Worm (Caenorhabditis elegans): ENCODE measurements around the gene ZC15.10.
"Not testable (repeated sequence)": the region's sequence is repeated elsewhere in the genome, so short reads cannot be mapped to it uniquely, and the experiment has no call there.

Gene ZC15.10

DNA sequence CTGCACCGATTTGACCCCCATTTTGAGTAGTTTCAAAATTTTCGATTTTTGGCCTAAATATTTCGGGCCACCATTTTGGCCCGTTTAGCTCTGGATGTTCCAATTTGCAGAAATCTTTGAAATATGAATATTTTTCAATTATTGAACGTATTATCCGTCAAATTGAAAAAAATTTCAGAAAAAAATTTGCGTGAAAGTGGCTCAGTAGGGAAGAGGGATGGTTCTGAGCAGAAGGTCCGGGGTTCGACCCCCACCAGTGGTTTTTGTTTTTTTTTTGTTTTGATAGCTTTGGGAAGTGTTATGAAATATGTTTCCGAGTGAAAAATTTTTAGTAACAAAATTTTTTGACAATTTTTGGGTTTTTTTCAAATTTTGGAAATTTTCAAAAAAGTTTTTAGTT, 31.2 kb upstream of the ZC15.10 start:
- TF ChIP-seq nhr-237 (tag; optimal IDR thresholded peaks at IDR 0.05), result no peak
- TF ChIP-seq elt-3 (tag; optimal IDR thresholded peaks at IDR 0.05), result no peak
- no peak for TF ChIP-seq dmd-4 (tag; optimal IDR thresholded peaks at IDR 0.05)
- no peak for TF ChIP-seq mbf-1 (tag; optimal IDR thresholded peaks at IDR 0.05)
- TF ChIP-seq unc-39 (tag; optimal IDR thresholded peaks at IDR 0.05), result no peak

DNA sequence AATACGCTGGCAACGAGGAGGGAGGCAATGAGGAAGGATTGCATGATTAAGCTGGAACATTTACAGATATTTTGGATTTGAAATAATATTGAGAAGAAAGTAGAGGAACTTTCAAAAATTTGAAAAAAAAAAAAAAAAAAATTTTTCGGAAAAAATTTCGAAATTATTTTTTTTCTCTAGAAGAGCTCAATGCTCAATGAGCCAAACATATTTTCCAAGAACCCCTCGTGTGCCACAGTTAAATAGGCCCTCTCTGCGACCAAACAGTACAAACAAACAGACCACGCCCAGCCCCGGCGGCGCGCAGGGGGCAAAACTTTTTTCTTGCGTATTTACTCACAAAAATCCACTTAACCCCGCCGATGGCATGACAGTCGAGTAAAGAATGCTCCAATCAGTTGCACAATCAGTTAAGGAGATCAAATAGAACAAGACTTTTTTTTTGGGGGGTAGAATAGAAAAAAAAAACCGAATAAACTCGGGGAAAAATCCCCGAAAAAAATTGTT, 30.7 kb upstream of the ZC15.10 start, which contains the start of gene pqn-94:
TSS of gene pqn-94 (minus strand) at position 51 of the 507 bp plus-strand sequence.
- TF ChIP-seq F13H6.1 (tag; optimal IDR thresholded peaks at IDR 0.05) (peak; percentile 75), elt-1 (tag; optimal IDR thresholded peaks at IDR 0.05) (no peak)

DNA sequence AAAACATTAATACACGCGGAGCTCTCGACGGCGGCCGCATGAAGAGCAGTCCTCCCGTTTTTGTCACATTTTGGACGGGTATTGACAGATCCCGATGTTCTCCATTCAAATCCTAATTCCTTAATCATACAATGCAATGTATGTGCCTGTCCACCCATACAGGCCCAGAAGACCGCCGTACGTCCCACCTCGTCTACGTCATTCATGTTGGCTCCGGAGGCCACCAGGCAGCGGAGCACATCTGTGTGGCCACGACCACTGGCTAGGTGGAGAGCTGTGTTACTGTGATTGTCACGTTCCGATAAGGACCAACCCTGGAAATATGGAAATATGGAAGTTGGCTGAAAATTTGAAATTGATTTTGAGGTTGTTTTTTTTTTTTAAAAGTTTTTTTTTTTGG, 27.7 kb upstream of the ZC15.10 start:
- TF ChIP-seq ceh-82 (tag; optimal IDR thresholded peaks at IDR 0.05) (no peak), Y55F3AM.14 (GFP tag; optimal IDR thresholded peaks at IDR 0.05) (no peak), snpc-4 (tag; optimal IDR thresholded peaks at IDR 0.05) (no peak), unc-55 (GFP tag; optimal IDR thresholded peaks at IDR 0.05) (no peak), peb-1 (tag; optimal IDR thresholded peaks at IDR 0.05) (no peak)

DNA sequence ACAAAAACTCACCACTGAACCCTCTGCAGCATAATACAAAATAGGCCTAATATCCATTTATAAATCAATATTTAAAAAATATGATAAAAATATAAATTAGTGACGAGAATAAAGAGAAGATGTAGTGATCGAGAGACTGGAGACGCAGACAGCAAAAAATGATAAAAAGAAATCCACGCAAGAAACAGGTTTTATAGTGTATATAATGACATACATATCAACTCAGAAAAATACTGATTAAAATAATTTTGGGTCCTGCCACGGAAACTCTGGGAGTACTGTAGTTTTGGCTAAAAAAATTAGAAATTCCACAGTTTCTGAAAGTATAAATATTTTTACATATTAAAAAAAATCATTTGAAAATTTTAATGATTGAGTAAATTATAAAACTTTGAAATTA, 21.2 kb upstream of the ZC15.10 start, which contains the start of gene mlt-4:
TSS of gene mlt-4 (minus strand) at position 101 of the 400 bp plus-strand sequence.
- no peak for TF ChIP-seq alr-1 (tag; optimal IDR thresholded peaks at IDR 0.05)
- no peak for TF ChIP-seq crh-2 (tag; optimal IDR thresholded peaks at IDR 0.05)
- TF ChIP-seq ceh-82 (tag; optimal IDR thresholded peaks at IDR 0.05), result no peak
- TF ChIP-seq nhr-77 (tag; optimal IDR thresholded peaks at IDR 0.05), result no peak
- no peak for TF ChIP-seq nhr-12 (tag; optimal IDR thresholded peaks at IDR 0.05)
- TF ChIP-seq nhr-21 (tag; optimal IDR thresholded peaks at IDR 0.05), result no peak
- TF ChIP-seq snpc-4 (tag; optimal IDR thresholded peaks at IDR 0.05), result no peak
- TF ChIP-seq nhr-11 (tag; optimal IDR thresholded peaks at IDR 0.05), result no peak
- no peak for TF ChIP-seq peb-1 (tag; optimal IDR thresholded peaks at IDR 0.05)

DNA sequence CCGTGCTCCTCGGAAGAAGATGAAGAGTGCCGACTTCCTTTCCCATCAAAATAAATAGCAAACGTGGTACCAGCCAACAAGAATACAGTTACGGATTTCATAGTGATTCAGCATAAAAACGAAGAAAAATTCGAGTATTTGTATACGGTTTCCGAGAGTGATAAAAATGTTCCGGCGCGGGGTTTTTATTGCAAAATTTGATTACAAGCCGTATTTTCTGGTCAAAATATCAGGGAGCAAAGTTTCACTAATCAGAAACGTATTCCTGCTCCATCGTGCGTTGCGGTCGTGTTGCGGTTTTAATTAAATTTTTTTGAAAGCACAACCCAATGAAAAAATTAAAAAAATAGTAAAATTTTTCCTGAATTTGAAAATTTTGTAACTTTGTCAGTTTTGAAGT, 16.1 kb upstream of the ZC15.10 start, which contains the start of gene clec-261:
TSS of gene clec-261 (minus strand) at position 101 of the 400 bp plus-strand sequence.
- no peak for TF ChIP-seq elt-1 (tag; optimal IDR thresholded peaks at IDR 0.05)
- no peak for TF ChIP-seq unc-55 (GFP tag; optimal IDR thresholded peaks at IDR 0.05)

DNA sequence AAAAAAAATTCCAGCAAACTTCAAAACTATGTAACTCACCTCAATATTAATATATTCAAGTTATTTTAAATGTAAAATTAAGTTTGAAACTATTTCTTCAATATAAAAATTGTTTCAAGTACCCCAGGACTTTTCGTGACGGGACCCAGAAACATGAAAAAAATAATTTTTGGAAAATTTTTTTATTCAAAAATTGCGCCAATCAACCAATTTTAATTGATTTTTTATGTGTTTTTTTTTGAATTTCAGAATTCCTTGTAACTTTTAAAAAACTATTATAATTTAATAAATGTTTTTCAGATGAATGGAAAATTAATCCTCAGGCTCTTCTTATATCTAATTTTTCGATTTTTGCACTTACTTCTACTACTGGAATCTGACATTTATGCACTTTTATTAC, 12.9 kb upstream of the ZC15.10 start, which contains the start of gene ZC15.5:
TSS of gene ZC15.5 (plus strand) at position 301 of the 400 bp plus-strand sequence.
- TF ChIP-seq unc-55 (GFP tag; optimal IDR thresholded peaks at IDR 0.05) (no peak), unc-62 (GFP tag; optimal IDR thresholded peaks at IDR 0.05) (no peak), fos-1 (tag; optimal IDR thresholded peaks at IDR 0.05) (no peak), nhr-237 (tag; optimal IDR thresholded peaks at IDR 0.05) (no peak), aly-2 (tag; optimal IDR thresholded peaks at IDR 0.05) (no peak), ceh-82 (tag; optimal IDR thresholded peaks at IDR 0.05) (no peak)

DNA sequence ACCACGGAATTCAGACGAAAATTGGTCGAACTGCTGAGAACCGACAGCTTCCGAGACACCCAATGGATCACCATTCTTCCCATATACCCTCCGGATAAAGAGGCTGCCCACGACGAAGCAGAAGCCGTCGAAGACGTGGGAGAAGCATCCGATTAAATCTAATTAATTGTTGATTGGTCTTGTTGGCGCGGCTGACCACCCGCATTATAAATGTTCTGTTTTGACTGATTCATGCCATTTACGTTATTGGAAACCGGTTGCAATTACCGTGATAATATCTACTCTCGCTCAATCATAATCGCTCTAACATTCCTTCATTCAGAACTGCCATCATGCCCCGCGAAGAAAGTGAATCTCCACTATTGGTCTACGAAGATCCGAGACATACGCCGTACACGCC, 7.2 kb upstream of the ZC15.10 start, which contains the start of gene ZC15.3:
TSS of gene ZC15.3 (plus strand) at position 301 of the 400 bp plus-strand sequence.
- TF ChIP-seq nhr-11, lsy-2, lin-39 (tag; optimal IDR thresholded peaks at IDR 0.05): not testable (repeated sequence)

DNA sequence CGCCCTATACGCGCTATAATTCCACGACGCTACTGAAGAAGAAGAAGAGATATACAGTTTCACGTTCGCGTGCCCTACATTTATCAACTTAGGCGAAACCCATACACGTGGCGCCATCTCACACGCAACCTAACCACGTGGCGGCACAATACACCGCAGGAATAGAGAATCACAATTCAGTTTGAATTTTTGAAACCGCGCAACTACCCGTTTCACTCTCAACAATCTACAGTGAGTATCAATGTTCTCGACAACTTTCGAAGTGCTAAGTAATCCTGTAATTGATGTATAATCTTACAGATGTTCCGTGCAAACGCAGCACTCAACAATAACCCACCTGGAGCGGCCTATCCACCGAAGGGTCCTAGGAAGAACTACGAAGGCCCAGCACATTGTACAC, 4.7 kb upstream of the ZC15.10 start, which contains the start of gene ZC15.1:
TSS of gene ZC15.1 (plus strand) at position 301 of the 400 bp plus-strand sequence.
- TF ChIP-seq ZK546.5 (tag; optimal IDR thresholded peaks at IDR 0.05), result no peak
- TF ChIP-seq Y55F3AM.14 (GFP tag; optimal IDR thresholded peaks at IDR 0.05), result no peak
- TF ChIP-seq ceh-16 (tag; optimal IDR thresholded peaks at IDR 0.05), result no peak
- TF ChIP-seq sma-3 (GFP tag; optimal IDR thresholded peaks at IDR 0.05), result no peak
- TF ChIP-seq ceh-82 (tag; optimal IDR thresholded peaks at IDR 0.05), result no peak
- no peak for TF ChIP-seq nhr-23 (tag; optimal IDR thresholded peaks at IDR 0.05)
- TF ChIP-seq snpc-4 (tag; optimal IDR thresholded peaks at IDR 0.05), result no peak

Data from whole organism, L2 larva.